Fruit fly (Drosophila melanogaster) S2 (cell line): ENCODE measurements around the gene Rab14.

Experiments used
- CG8478 ChIP-seq: fragments of >200 bp; optimal IDR thresholded peaks from 2 replicates; lab custom pipeline; 2018
- CTCF ChIP-seq, 2 experiments: fragments of >200 bp; optimal IDR thresholded peaks; 2 replicates each; lab custom pipeline; 2018

dm6 chr2L:14401616-14402240, 46.8 kb downstream of the Rab14 start:
- no peak for TF ChIP-seq CTCF (optimal IDR thresholded peaks at IDR 0.05; lab: Kevin White, UChicago)
- TF ChIP-seq CG8478: no peak
